In genomic region chrV:1789495-1789894, ce11 we compare ENCODE assay signal across 4 worm cellular contexts.
TF ChIP-seq lines count a peak whose summit lies in the region.

No protein-coding gene starts in this region.

TF ChIP-seq in whole organism, L1 larva, 84 proteins besides CTCF, POLR2A, EP300 and RAD21:
- peak in 1 of 2 experiments; percentile 10 for TF ChIP-seq mdl-1 (tag; optimal IDR thresholded peaks at IDR 0.05; lab: Kevin White, UChicago)
- TF ChIP-seq nhr-85 (tag; lab: Kevin White, UChicago): peak; percentile 36
- TF ChIP-seq rnt-1 (tag; optimal IDR thresholded peaks at IDR 0.05; lab: Kevin White, UChicago): no peak
- TF ChIP-seq blmp-1 (tag; optimal IDR thresholded peaks at IDR 0.05; lab: Kevin White, UChicago): peak; percentile 75
- peak; percentile 14 for TF ChIP-seq jun-1 (tag; optimal IDR thresholded peaks at IDR 0.05; lab: Kevin White, UChicago)

TF ChIP-seq in whole organism, L2 larva, 48 proteins besides CTCF, POLR2A, EP300 and RAD21:
- peak; percentile 78 for TF ChIP-seq nhr-21 (tag; optimal IDR thresholded peaks at IDR 0.05; lab: Kevin White, UChicago)
- TF ChIP-seq lsy-2 (tag; optimal IDR thresholded peaks at IDR 0.05; lab: Kevin White, UChicago): no peak
- peak; percentile 76 for TF ChIP-seq nhr-25 (tag; optimal IDR thresholded peaks at IDR 0.05; lab: Kevin White, UChicago)
- peak; percentile 59 for TF ChIP-seq blmp-1 (tag; optimal IDR thresholded peaks at IDR 0.05; lab: Kevin White, UChicago; ENCODE audit: insufficient read depth)
- TF ChIP-seq alr-1 (tag; optimal IDR thresholded peaks at IDR 0.05; lab: Kevin White, UChicago): no peak
- peak; percentile 26 for TF ChIP-seq sma-3 (GFP tag; optimal IDR thresholded peaks at IDR 0.05; lab: Kevin White, UChicago)
- TF ChIP-seq sem-4 (tag; optimal IDR thresholded peaks at IDR 0.05; lab: Kevin White, UChicago): peak; percentile 3

TF ChIP-seq in whole organism, L3 larva, 47 proteins besides CTCF, POLR2A, EP300 and RAD21:
- TF ChIP-seq daf-12 (tag; optimal IDR thresholded peaks at IDR 0.05; lab: Kevin White, UChicago) (no peak), mdl-1 (tag; optimal IDR thresholded peaks at IDR 0.05; lab: Kevin White, UChicago) (no peak), ceh-82 (tag; optimal IDR thresholded peaks at IDR 0.05; lab: Kevin White, UChicago) (no peak), egl-27 (tag; optimal IDR thresholded peaks at IDR 0.05; lab: Kevin White, UChicago) (no peak), fkh-10 (GFP tag; optimal IDR thresholded peaks at IDR 0.05; lab: Kevin White, UChicago) (no peak), nhr-77 (tag; optimal IDR thresholded peaks at IDR 0.05; lab: Kevin White, UChicago) (no peak), jun-1 (tag; optimal IDR thresholded peaks at IDR 0.05; lab: Kevin White, UChicago) (no peak), ceh-16 (tag; optimal IDR thresholded peaks at IDR 0.05; lab: Kevin White, UChicago) (no peak), lsy-12 (tag; optimal IDR thresholded peaks at IDR 0.05; lab: Kevin White, UChicago) (no peak), elt-2 (tag; optimal IDR thresholded peaks at IDR 0.05; lab: Kevin White, UChicago) (no peak), tbx-2 (tag; optimal IDR thresholded peaks at IDR 0.05; lab: Kevin White, UChicago) (peak; percentile 8), pha-4 (tag; optimal IDR thresholded peaks at IDR 0.05; lab: Kevin White, UChicago) (no peak), nhr-67 (tag; optimal IDR thresholded peaks at IDR 0.05; lab: Kevin White, UChicago) (no peak), ztf-11 (tag; optimal IDR thresholded peaks at IDR 0.05; lab: Kevin White, UChicago) (no peak), nhr-23 (tag; optimal IDR thresholded peaks at IDR 0.05; lab: Kevin White, UChicago) (peak; percentile 28), nhr-43 (tag; optimal IDR thresholded peaks at IDR 0.05; lab: Kevin White, UChicago; ENCODE audit: poor library complexity, severe bottlenecking) (peak; percentile 92), snpc-4 (tag; optimal IDR thresholded peaks at IDR 0.05; lab: Kevin White, UChicago) (no peak), elt-3 (tag; optimal IDR thresholded peaks at IDR 0.05; lab: Kevin White, UChicago) (peak in 1 of 3 experiments; percentile 16), egl-5 (tag; optimal IDR thresholded peaks at IDR 0.05; lab: Kevin White, UChicago) (no peak), sea-2 (GFP tag; optimal IDR thresholded peaks at IDR 0.05; lab: Kevin White, UChicago) (no peak), mml-1 (tag; optimal IDR thresholded peaks at IDR 0.05; lab: Kevin White, UChicago) (no peak), elt-1 (tag; optimal IDR thresholded peaks at IDR 0.05; lab: Kevin White, UChicago) (peak; percentile 11), hmg-11 (tag; optimal IDR thresholded peaks at IDR 0.05; lab: Kevin White, UChicago) (no peak), nfya-1 (tag; optimal IDR thresholded peaks at IDR 0.05; lab: Kevin White, UChicago; ENCODE audit: insufficient read depth) (peak; percentile 24), skn-1 (tag; optimal IDR thresholded peaks at IDR 0.05; lab: Kevin White, UChicago) (no peak), nhr-25 (tag; optimal IDR thresholded peaks at IDR 0.05; lab: Kevin White, UChicago) (peak; percentile 93)

TF ChIP-seq in whole organism, L4 larva, 104 proteins besides CTCF, POLR2A, EP300 and RAD21:
- no peak for TF ChIP-seq nhr-76 (tag; optimal IDR thresholded peaks at IDR 0.05; lab: Kevin White, UChicago)
- TF ChIP-seq lir-3 (tag; optimal IDR thresholded peaks at IDR 0.05; lab: Kevin White, UChicago): no peak
- TF ChIP-seq aha-1 (tag; lab: Kevin White, UChicago): no peak
- no peak for TF ChIP-seq madf-5 (GFP tag; IDR thresholded peaks at IDR 0.05; lab: Robert Waterston, UW)
- TF ChIP-seq skn-1 (tag; optimal IDR thresholded peaks at IDR 0.05; lab: Kevin White, UChicago): no peak
- TF ChIP-seq zip-11 (GFP tag; IDR thresholded peaks at IDR 0.05; lab: Robert Waterston, UW): no peak
- peak; percentile 54 for TF ChIP-seq nhr-28 (tag; optimal IDR thresholded peaks at IDR 0.05; lab: Kevin White, UChicago)
- TF ChIP-seq egl-27 (tag; optimal IDR thresholded peaks at IDR 0.05; lab: Kevin White, UChicago): no peak
- no peak for TF ChIP-seq fkh-10 (GFP tag; optimal IDR thresholded peaks at IDR 0.05; lab: Kevin White, UChicago)
- peak; percentile 67 for TF ChIP-seq mxl-3 (GFP tag; optimal IDR thresholded peaks at IDR 0.05; lab: Kevin White, UChicago)
- no peak for TF ChIP-seq set-16 (GFP tag; IDR thresholded peaks at IDR 0.05; lab: Robert Waterston, UW)
- no peak for TF ChIP-seq mdt-29 (GFP tag; IDR thresholded peaks at IDR 0.05; lab: Robert Waterston, UW)
- TF ChIP-seq nhr-111 (GFP tag; optimal IDR thresholded peaks at IDR 0.05; lab: Kevin White, UChicago): no peak
- TF ChIP-seq mdl-1 (tag; optimal IDR thresholded peaks at IDR 0.05; lab: Kevin White, UChicago): peak in 1 of 2 experiments; percentile 54
- TF ChIP-seq ceh-20 (GFP tag; IDR thresholded peaks at IDR 0.05; lab: Robert Waterston, UW): no peak
- TF ChIP-seq T26A8.4 (GFP tag; IDR thresholded peaks at IDR 0.05; lab: Robert Waterston, UW): no peak
- TF ChIP-seq ama-1 (optimal IDR thresholded peaks at IDR 0.05; lab: Kevin White, UChicago): no peak
- no peak for TF ChIP-seq ces-1 (GFP tag; optimal IDR thresholded peaks at IDR 0.05; lab: Kevin White, UChicago)
- no peak for TF ChIP-seq T20F7.1 (GFP tag; optimal IDR thresholded peaks at IDR 0.05; lab: Kevin White, UChicago)
- TF ChIP-seq nhr-25 (tag; optimal IDR thresholded peaks at IDR 0.05; lab: Kevin White, UChicago; ENCODE audit: borderline replicate concordance, insufficient read depth): no peak
- TF ChIP-seq unc-62 (GFP tag; optimal IDR thresholded peaks at IDR 0.05 in 1 of 2; lab: Kevin White, UChicago): peak in 1 of 2 experiments; percentile 73
- no peak for TF ChIP-seq unc-62 (tag; optimal IDR thresholded peaks at IDR 0.05; lab: Kevin White, UChicago)
- TF ChIP-seq nhr-48 (tag; optimal IDR thresholded peaks at IDR 0.05; lab: Kevin White, UChicago): peak; percentile 61
- TF ChIP-seq jun-1 (tag; optimal IDR thresholded peaks at IDR 0.05; lab: Kevin White, UChicago): no peak
- no peak for TF ChIP-seq gei-8 (GFP tag; optimal IDR thresholded peaks at IDR 0.05; lab: Kevin White, UChicago)
- TF ChIP-seq ctbp-1 (GFP tag; IDR thresholded peaks at IDR 0.05; lab: Robert Waterston, UW): no peak
- no peak for TF ChIP-seq hif-1 (tag; optimal IDR thresholded peaks at IDR 0.05; lab: Kevin White, UChicago)
- no peak for TF ChIP-seq unc-130 (GFP tag; optimal IDR thresholded peaks at IDR 0.05; lab: Kevin White, UChicago)
- no peak for TF ChIP-seq pha-4 (GFP tag; IDR thresholded peaks at IDR 0.05; lab: Robert Waterston, UW)
- no peak for TF ChIP-seq pha-4 (tag; optimal IDR thresholded peaks at IDR 0.05; lab: Kevin White, UChicago)
- TF ChIP-seq ZK337.2 (GFP tag; IDR thresholded peaks at IDR 0.05; lab: Robert Waterston, UW): no peak
- TF ChIP-seq fos-1 (tag; optimal IDR thresholded peaks at IDR 0.05; lab: Kevin White, UChicago): no peak
- TF ChIP-seq ceh-32 (tag; optimal IDR thresholded peaks at IDR 0.05; lab: Kevin White, UChicago; ENCODE audit: poor library complexity): no peak
- no peak for TF ChIP-seq arid-1 (GFP tag; conservative IDR thresholded peaks at IDR 0.05; lab: Robert Waterston, UW)

Comparison
In these comparisons a context has a peak if more than half of its experiments do, and no peak if none do; other contexts are left out.
1. Of the 29 proteins assayed by ChIP-seq in both whole organism, L4 larva and whole organism, L1 larva: peak only in whole organism, L4 larva: nhr-28; only in whole organism, L1 larva: jun-1; in both: none; in neither: 25; mixed calls (peak in some experiments, not most) for 2.